Fruit fly (Drosophila melanogaster): Measurements from ENCODE around the gene CG10591.
A peak's percentile ranks its signal among the peaks of the same experiment; 100 is the strongest.

dm6 chr3L:5579762-5580161 lies 19.7 kb downstream of the CG10591 start:
- TF ChIP-seq gl (tag; optimal IDR thresholded peaks at IDR 0.05): no peak
- peak; percentile 84 for TF ChIP-seq Ets98B (GFP tag; IDR thresholded peaks at IDR 0.05)
- peak; percentile 89 for TF ChIP-seq CG32121 (GFP tag; IDR thresholded peaks at IDR 0.05)
- 0 out of 2 replicates have a peak, but pooled peaks have one; percentile 30 for TF ChIP-seq rn (GFP tag; IDR thresholded peaks at IDR 0.05)
- no peak for TF ChIP-seq CG8159 (tag; optimal IDR thresholded peaks at IDR 0.05)
- no peak for TF ChIP-seq EcR (GFP tag; optimal IDR thresholded peaks at IDR 0.05)
- TF ChIP-seq Snoo (tag; optimal IDR thresholded peaks at IDR 0.05): no peak
- TF ChIP-seq CG13204 (GFP tag; optimal IDR thresholded peaks at IDR 0.05): no peak
- TF ChIP-seq CG12605 (GFP tag; IDR thresholded peaks at IDR 0.05): peak; percentile 88

Measured in whole organism, pupa.